Fruit fly (Drosophila melanogaster) whole organism, pupa: ENCODE data around the gene CG13059.

ENCODE experiments used
- CG14655 ChIP-seq: fragments of 200-800 bp; sonication (Bioruptor generic); optimal IDR thresholded peaks from 3 replicates; lab custom pipeline; 2017; ENCODE audit warnings: mild to moderate bottlenecking, missing biosample characterization, missing genetic modification reagents, missing genetic modification characterization
- CG8159 ChIP-seq: fragments of 200-800 bp; sonication (Bioruptor generic); optimal IDR thresholded peaks from 3 replicates; lab custom pipeline; 2018; ENCODE audit warnings: missing biosample characterization, mild to moderate bottlenecking, missing genetic modification characterization, moderate library complexity
- D1 ChIP-seq: fragments of 200-800 bp; sonication (Bioruptor generic); optimal IDR thresholded peaks from 2 replicates; lab custom pipeline; 2018; ENCODE audit warnings: missing biosample characterization, mild to moderate bottlenecking, missing genetic modification characterization, moderate library complexity
- Ets98B ChIP-seq: fragments of 200-800 bp; sonication (Bioruptor generic); IDR thresholded peaks from 2 replicates; pipeline ENCODE4 v1.3.6; 2022; ENCODE audit warnings: missing biosample characterization, missing genetic modification characterization
- gl ChIP-seq: fragments of 200-800 bp; sonication (Bioruptor generic); optimal IDR thresholded peaks from 2 replicates; lab custom pipeline; 2018; ENCODE audit warnings: missing biosample characterization, mild to moderate bottlenecking, missing genetic modification characterization

- TF ChIP-seq CG8159 (tag; lab: Kevin White, UChicago) (no peak), Ets98B (no peak), CG14655 (GFP tag; lab: Kevin White, UChicago) (no peak), gl (tag; lab: Kevin White, UChicago) (no peak), D1 (tag; lab: Kevin White, UChicago) (no peak)
These were observed 26.2 kb downstream of the CG13059 start for dm6 chr3L:16349686-16350085.
